Worm (Caenorhabditis elegans) whole organism, L4 larva: ENCODE results near the gene F33G12.7.

Experiments
- D1046.2 ChIP-seq: fragments of 200-800 bp; sonication (Bioruptor generic); IDR thresholded peaks from 2 replicates; pipeline ENCODE4 v1.3.6; 2022; ENCODE audit warnings: missing genetic modification characterization, missing compliant biosample characterization
- ceh-82 ChIP-seq: sonication (generic microtip); optimal IDR thresholded peaks from 2 replicates; lab custom pipeline; 2017; ENCODE audit warnings: missing biosample characterization, missing genetic modification characterization

DNA sequence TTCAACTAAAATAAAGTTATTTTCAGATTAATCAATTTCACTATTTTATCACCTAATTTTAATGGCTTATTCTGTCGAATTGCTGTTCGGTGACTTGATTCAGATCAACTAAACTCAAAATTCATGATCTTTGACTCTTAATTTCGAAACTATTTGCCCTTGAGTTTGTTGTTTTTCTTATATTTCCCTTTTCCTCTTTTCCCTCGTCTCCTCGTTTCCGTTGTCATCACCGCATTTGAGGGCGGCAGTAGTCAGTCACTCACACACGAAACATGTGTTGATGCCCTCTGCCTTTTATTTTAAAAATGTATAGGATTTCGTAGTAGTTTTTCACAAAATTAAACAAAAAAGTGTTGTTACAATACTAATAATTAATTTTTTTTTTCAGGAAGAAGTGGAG, 45.5 kb downstream of the F33G12.7 start, which contains the start of gene rnh-1.0:
- no peak for TF ChIP-seq D1046.2 (GFP tag; lab: Robert Waterston, UW)
- no peak for TF ChIP-seq ceh-82 (tag; lab: Kevin White, UChicago)
